Worm (Caenorhabditis elegans) whole organism, late embryonic: ENCODE data around the gene Y70C5A.3.

Experiments
- K02D7.2 ChIP-seq: sonication (generic microtip); optimal IDR thresholded peaks from 2 replicates; lab custom pipeline; 2017; ENCODE audit warnings: mild to moderate bottlenecking, missing genetic modification characterization, missing compliant biosample characterization
- T23F11.4 ChIP-seq: fragments of 200-800 bp; sonication (Bioruptor generic); optimal IDR thresholded peaks from 2 replicates; lab custom pipeline; 2018; ENCODE audit warnings: mild to moderate bottlenecking, missing genetic modification characterization, missing compliant biosample characterization
- ceh-30 ChIP-seq: fragments of 150-350 bp; optimal IDR thresholded peaks from 2 replicates; lab custom pipeline; 2014; ENCODE audit warnings: missing biosample characterization, missing genetic modification characterization
- dve-1 ChIP-seq: sonication (generic microtip); optimal IDR thresholded peaks from 2 replicates; lab custom pipeline; 2017; ENCODE audit warnings: antibody characterized with exemption, mild to moderate bottlenecking, missing genetic modification characterization, missing compliant biosample characterization
- nfya-1 ChIP-seq: sonication (generic microtip); optimal IDR thresholded peaks from 2 replicates; lab custom pipeline; 2017; ENCODE audit warnings: missing genetic modification characterization, mild to moderate bottlenecking, missing compliant biosample characterization, antibody characterized with exemption, moderate library complexity

- no peak for TF ChIP-seq ceh-30 (tag; lab: Kevin White, UChicago)
- TF ChIP-seq K02D7.2 (tag; lab: Kevin White, UChicago): no peak
- TF ChIP-seq nfya-1 (tag; lab: Kevin White, UChicago): no peak
- no peak for TF ChIP-seq dve-1 (tag; lab: Kevin White, UChicago)
- no peak for TF ChIP-seq T23F11.4
Measured at ce11 chrV:16598437-16598836, 22.3 kb downstream of the Y70C5A.3 start.
